Fruit fly (Drosophila melanogaster) whole organism, embryonic: ENCODE measurements around the gene SelT.

Experiments used
- Abd-B ChIP-seq: fragments of 200-800 bp; sonication (Bioruptor generic); optimal IDR thresholded peaks from 2 replicates; lab custom pipeline; 2018; ENCODE audit warnings: missing biosample characterization, mild to moderate bottlenecking, missing genetic modification characterization, moderate library complexity
- Adf1 ChIP-seq: fragments of 200-800 bp; sonication (Bioruptor generic); IDR thresholded peaks from 2 replicates; pipeline ENCODE4 v1.3.6; 2022; ENCODE audit warnings: missing biosample characterization, missing genetic modification characterization
- Atf6 ChIP-seq: fragments of 200-800 bp; sonication (Bioruptor generic); IDR thresholded peaks from 2 replicates; pipeline ENCODE4 v1.3.6; 2022; ENCODE audit warnings: missing biosample characterization, missing genetic modification characterization
- B-H2 ChIP-seq: fragments of 200-800 bp; sonication (Bioruptor generic); optimal IDR thresholded peaks from 2 replicates; lab custom pipeline; 2018; ENCODE audit warnings: missing biosample characterization, mild to moderate bottlenecking, missing genetic modification characterization
- BEAF-32 ChIP-seq: fragments of 200-800 bp; sonication (Bioruptor generic); optimal IDR thresholded peaks from 3 replicates; lab custom pipeline; 2017; ENCODE audit warnings: missing biosample characterization, missing genetic modification characterization, mild to moderate bottlenecking, moderate library complexity, missing genetic modification reagents
- CG11085 ChIP-seq: fragments of 200-800 bp; sonication (Bioruptor generic); IDR thresholded peaks from 2 replicates; pipeline ENCODE4 v1.3.6; 2022; ENCODE audit warnings: missing biosample characterization, missing genetic modification characterization
- CG12104 ChIP-seq: fragments of 200-800 bp; sonication (Bioruptor generic); optimal IDR thresholded peaks from 3 replicates; lab custom pipeline; 2016; ENCODE audit warnings: missing biosample characterization, missing genetic modification characterization
- CG12942 ChIP-seq: fragments of 200-800 bp; sonication (Bioruptor generic); optimal IDR thresholded peaks from 3 replicates; lab custom pipeline; 2016; ENCODE audit warnings: missing biosample characterization, missing genetic modification characterization
- CG13123 ChIP-seq: fragments of 200-800 bp; sonication (Bioruptor generic); optimal IDR thresholded peaks from 2 replicates; lab custom pipeline; 2016; ENCODE audit warnings: missing biosample characterization, missing genetic modification characterization
- CG15479 ChIP-seq: fragments of 200-800 bp; sonication (Bioruptor generic); optimal IDR thresholded peaks from 3 replicates; lab custom pipeline; 2019; ENCODE audit warnings: missing biosample characterization, mild to moderate bottlenecking, missing genetic modification characterization, moderate library complexity
- CG1603 ChIP-seq: fragments of 200-800 bp; sonication (Bioruptor generic); optimal IDR thresholded peaks from 2 replicates; lab custom pipeline; 2019; ENCODE audit warnings: missing biosample characterization, mild to moderate bottlenecking, missing genetic modification characterization, moderate library complexity
- CG16813 ChIP-seq: fragments of 200-800 bp; sonication (Bioruptor generic); IDR thresholded peaks from 3 replicates; pipeline ENCODE4 v1.3.6; 2022; ENCODE audit warnings: missing biosample characterization, missing genetic modification characterization; ENCODE audit not compliant: partially characterized antibody
- CG16863 ChIP-seq: fragments of 200-800 bp; sonication (Bioruptor generic); optimal IDR thresholded peaks from 3 replicates; lab custom pipeline; 2016; ENCODE audit warnings: missing biosample characterization, missing genetic modification characterization
- CG17186 ChIP-seq: fragments of 200-800 bp; sonication (Bioruptor generic); optimal IDR thresholded peaks from 3 replicates; lab custom pipeline; 2017; ENCODE audit warnings: missing biosample characterization, missing genetic modification reagents, missing genetic modification characterization
- CG17385 ChIP-seq: fragments of 200-800 bp; sonication (Bioruptor generic); optimal IDR thresholded peaks from 3 replicates; lab custom pipeline; 2018; ENCODE audit warnings: missing biosample characterization, mild to moderate bottlenecking, missing genetic modification characterization
- CG17829 ChIP-seq: fragments of 200-800 bp; optimal IDR thresholded peaks from 2 replicates; lab custom pipeline; 2019; ENCODE audit warnings: missing biosample characterization, mild to moderate bottlenecking, missing genetic modification characterization, moderate library complexity
- CG2120 ChIP-seq: fragments of 200-800 bp; sonication (Bioruptor generic); optimal IDR thresholded peaks from 3 replicates; lab custom pipeline; 2016; ENCODE audit warnings: missing biosample characterization, missing genetic modification characterization
- CG2712 ChIP-seq: fragments of 200-800 bp; optimal IDR thresholded peaks from 3 replicates; lab custom pipeline; 2019; ENCODE audit warnings: missing biosample characterization, mild to moderate bottlenecking, missing genetic modification characterization, moderate library complexity
- CG33557 ChIP-seq: fragments of 200-800 bp; sonication (Bioruptor generic); optimal IDR thresholded peaks from 2 replicates; lab custom pipeline; 2019; ENCODE audit warnings: missing biosample characterization, mild to moderate bottlenecking, missing genetic modification characterization, moderate library complexity
- CG3726 ChIP-seq: fragments of 200-800 bp; sonication (Bioruptor generic); IDR thresholded peaks from 3 replicates; pipeline ENCODE4, ENCODE4 v1.3.6; 2022; ENCODE audit warnings: missing biosample characterization, missing genetic modification characterization
- CG3847 ChIP-seq: fragments of 200-800 bp; sonication (Bioruptor generic); IDR thresholded peaks from 2 replicates; pipeline ENCODE4 v1.3.6; 2022; ENCODE audit warnings: missing biosample characterization, missing genetic modification characterization
- CG4328 ChIP-seq: fragments of 200-800 bp; sonication (Bioruptor generic); optimal IDR thresholded peaks from 3 replicates; lab custom pipeline; 2017; ENCODE audit warnings: missing biosample characterization, missing genetic modification reagents, missing genetic modification characterization
- CG6791 ChIP-seq: fragments of 200-800 bp; sonication (Bioruptor generic); IDR thresholded peaks from 3 replicates; pipeline ENCODE4 v1.3.6; 2022; ENCODE audit warnings: missing biosample characterization, missing genetic modification characterization; ENCODE audit not compliant: partially characterized antibody
- CG7786 ChIP-seq: fragments of 200-800 bp; sonication (Bioruptor generic); optimal IDR thresholded peaks from 2 replicates; lab custom pipeline; 2016; ENCODE audit warnings: missing biosample characterization, missing genetic modification characterization
- CG9609 ChIP-seq: fragments of 200-800 bp; sonication (Bioruptor generic); optimal IDR thresholded peaks from 3 replicates; lab custom pipeline; 2016; ENCODE audit warnings: missing biosample characterization, missing genetic modification characterization
- D ChIP-seq, 2 experiments: fragments of 200-800 bp in 1 of 2; fragments of >200 bp in 1 of 2; sonication (Bioruptor generic) in 1 of 2; optimal IDR thresholded peaks; 2 replicates in 1 of 2; 3 replicates in 1 of 2; lab custom pipeline; 2017; ENCODE audit warnings: mild to moderate bottlenecking in 1 of 2, missing biosample characterization in 1 of 2, missing genetic modification characterization in 1 of 2, missing genetic modification reagents in 1 of 2
- Dip3 ChIP-seq: fragments of 200-800 bp; sonication (Bioruptor generic); optimal IDR thresholded peaks from 3 replicates; lab custom pipeline; 2016; ENCODE audit warnings: missing biosample characterization, missing genetic modification characterization
- Fer1 ChIP-seq: fragments of 200-800 bp; sonication (Bioruptor generic); optimal IDR thresholded peaks from 2 replicates; lab custom pipeline; 2017; ENCODE audit warnings: missing biosample characterization, mild to moderate bottlenecking, missing genetic modification characterization
- Fer3 ChIP-seq: fragments of 200-800 bp; sonication (Bioruptor generic); optimal IDR thresholded peaks from 2 replicates; lab custom pipeline; 2018; ENCODE audit warnings: missing biosample characterization, mild to moderate bottlenecking, missing genetic modification characterization, moderate library complexity
- HLH54F ChIP-seq: fragments of 200-800 bp; sonication (Bioruptor generic); optimal IDR thresholded peaks from 3 replicates; lab custom pipeline; 2016; ENCODE audit warnings: missing biosample characterization, missing genetic modification characterization
- HmgZ ChIP-seq: fragments of 200-800 bp; sonication (Bioruptor generic); optimal IDR thresholded peaks from 2 replicates; lab custom pipeline; 2018; ENCODE audit warnings: missing biosample characterization, mild to moderate bottlenecking, missing genetic modification characterization
- MESR4 ChIP-seq: fragments of 200-800 bp; sonication (Bioruptor generic); optimal IDR thresholded peaks from 2 replicates; lab custom pipeline; 2018; ENCODE audit warnings: missing biosample characterization, mild to moderate bottlenecking, missing genetic modification characterization, moderate library complexity
- Mad ChIP-seq: fragments of 200-800 bp; sonication (Bioruptor generic); optimal IDR thresholded peaks from 2 replicates; lab custom pipeline; 2016; ENCODE audit warnings: missing biosample characterization, missing genetic modification characterization
- Nf-YC ChIP-seq: fragments of 200-800 bp; optimal IDR thresholded peaks from 3 replicates; lab custom pipeline; 2019; ENCODE audit warnings: missing biosample characterization, mild to moderate bottlenecking, missing genetic modification characterization, moderate library complexity
- Trl ChIP-seq, 3 experiments: fragments of >200 bp in 2 of 3; fragments of 200-800 bp in 1 of 3; sonication (Bioruptor generic) in 1 of 3; optimal IDR thresholded peaks; 2 replicates in 1 of 3; 3 replicates in 2 of 3; lab custom pipeline; 2016 to 2017; ENCODE audit warnings: missing biosample characterization in 1 of 3, missing genetic modification characterization in 1 of 3
- Xbp1 ChIP-seq: fragments of 200-800 bp; sonication (Bioruptor generic); optimal IDR thresholded peaks from 3 replicates; lab custom pipeline; 2016; ENCODE audit warnings: missing biosample characterization, mild to moderate bottlenecking, missing genetic modification characterization
- amos ChIP-seq: fragments of 200-800 bp; sonication (Bioruptor generic); IDR thresholded peaks from 2 replicates; pipeline ENCODE4 v1.3.6; 2022; ENCODE audit warnings: missing biosample characterization, missing genetic modification characterization; ENCODE audit not compliant: partially characterized antibody
- cad ChIP-seq: fragments of >200 bp; optimal IDR thresholded peaks from 2 replicates; lab custom pipeline; 2017; ENCODE audit warnings: missing biosample characterization, missing genetic modification characterization
- chm ChIP-seq: fragments of 200-800 bp; sonication (Bioruptor generic); IDR thresholded peaks from 2 replicates; pipeline ENCODE4 v1.3.6; 2022; ENCODE audit warnings: missing biosample characterization, missing genetic modification characterization
- dysf ChIP-seq: fragments of 200-800 bp; sonication (Bioruptor generic); IDR thresholded peaks from 3 replicates; pipeline ENCODE4 v1.3.6; 2022; ENCODE audit warnings: missing biosample characterization, missing genetic modification characterization
- emc ChIP-seq: fragments of 200-800 bp; sonication (Bioruptor generic); optimal IDR thresholded peaks from 2 replicates; lab custom pipeline; 2016; ENCODE audit warnings: missing biosample characterization, missing genetic modification characterization
- ewg ChIP-seq: fragments of 200-800 bp; sonication (Bioruptor generic); optimal IDR thresholded peaks from 3 replicates; lab custom pipeline; 2017; ENCODE audit warnings: mild to moderate bottlenecking, missing biosample characterization, missing genetic modification reagents, missing genetic modification characterization
- ftz-f1 ChIP-seq: fragments of 200-800 bp; sonication (Bioruptor generic); optimal IDR thresholded peaks from 2 replicates; lab custom pipeline; 2016; ENCODE audit warnings: missing biosample characterization, missing genetic modification characterization
- jing ChIP-seq: fragments of 200-800 bp; sonication (Bioruptor generic); optimal IDR thresholded peaks from 2 replicates; lab custom pipeline; 2018; ENCODE audit warnings: missing biosample characterization, mild to moderate bottlenecking, missing genetic modification characterization
- lola ChIP-seq, 3 experiments: fragments of >200 bp in 2 of 3; fragments of 200-800 bp in 1 of 3; sonication (Bioruptor generic) in 1 of 3; optimal IDR thresholded peaks; 2 replicates each; lab custom pipeline; 2017 to 2019; ENCODE audit warnings: missing biosample characterization in 3 of 3, missing genetic modification characterization in 3 of 3, mild to moderate bottlenecking in 1 of 3, moderate library complexity in 1 of 3
- pzg ChIP-seq: fragments of 200-800 bp; sonication (Bioruptor generic); optimal IDR thresholded peaks from 3 replicates; lab custom pipeline; 2018; ENCODE audit warnings: missing biosample characterization, mild to moderate bottlenecking, missing genetic modification characterization, moderate library complexity
- slp2 ChIP-seq: fragments of 200-800 bp; sonication (Bioruptor generic); optimal IDR thresholded peaks from 2 replicates; lab custom pipeline; 2016; ENCODE audit warnings: missing biosample characterization, missing genetic modification characterization
- sqz ChIP-seq: fragments of 200-800 bp; sonication (Bioruptor generic); optimal IDR thresholded peaks from 3 replicates; lab custom pipeline; 2018; ENCODE audit warnings: missing biosample characterization, mild to moderate bottlenecking, missing genetic modification characterization

SelT gene

DNA sequence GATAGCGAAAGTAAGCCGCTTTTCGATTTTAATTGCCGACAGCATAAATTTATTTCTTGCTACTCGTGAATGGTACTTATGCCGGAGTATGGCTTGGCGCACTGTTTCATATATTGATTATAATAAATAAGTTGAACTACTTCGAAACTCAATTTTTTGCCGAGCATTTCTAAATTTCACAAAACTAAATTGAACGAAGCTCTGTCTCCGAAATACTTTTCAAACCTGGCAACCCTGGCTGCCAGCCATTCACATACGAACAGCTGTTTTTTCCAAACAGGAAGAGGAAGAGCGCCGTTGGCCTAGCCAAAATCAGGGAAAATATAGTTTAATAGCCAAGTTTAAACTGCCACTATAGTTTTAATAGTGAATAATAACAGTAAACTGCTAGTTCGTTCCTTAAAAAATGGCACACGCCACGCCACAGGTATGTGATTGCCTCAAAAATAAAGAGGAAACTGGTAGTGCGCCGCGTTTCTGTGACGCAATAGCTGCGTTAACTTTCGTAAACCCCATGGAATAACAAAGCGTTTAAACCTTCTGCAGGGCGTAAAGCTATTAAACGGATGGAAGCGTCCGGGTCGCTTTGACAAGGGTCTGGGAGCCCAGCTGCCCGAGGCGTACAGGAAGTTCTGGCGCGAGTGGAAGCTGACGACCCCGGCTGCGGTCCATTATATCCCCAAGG is 36.8 kb upstream of the SelT start, which contains the start of gene mRpL28 (continued):
- peak; percentile 20; the same call in 1 of the 2 replicates for TF ChIP-seq chm (GFP tag; lab: Robert Waterston, UW)
- TF ChIP-seq Nf-YC (tag; lab: Kevin White, UChicago): peak; percentile 40
- peak; percentile 42 for TF ChIP-seq CG1603 (tag; lab: Kevin White, UChicago)
- peak; percentile 44 for TF ChIP-seq pzg
- no peak for TF ChIP-seq CG12942
- no peak for TF ChIP-seq Xbp1 (GFP tag; lab: Kevin White, UChicago)
- no peak for TF ChIP-seq slp2 (GFP tag; lab: Kevin White, UChicago)
- TF ChIP-seq jing (GFP tag; lab: Kevin White, UChicago): no peak
- peak; percentile 40 for TF ChIP-seq BEAF-32
- TF ChIP-seq Abd-B (GFP tag; lab: Kevin White, UChicago): no peak
- TF ChIP-seq CG15479 (GFP tag; lab: Kevin White, UChicago): peak; percentile 7
- TF ChIP-seq dysf (GFP tag; lab: Robert Waterston, UW): no peak
- peak; percentile 7 for TF ChIP-seq CG17829
- peak; percentile 26 for TF ChIP-seq Dip3 (GFP tag; lab: Kevin White, UChicago)
- TF ChIP-seq CG33557 (GFP tag; lab: Kevin White, UChicago): no peak
- TF ChIP-seq Mad (GFP tag; lab: Kevin White, UChicago): peak; percentile 18
- TF ChIP-seq CG17186 (GFP tag; lab: Kevin White, UChicago): peak; percentile 10
- TF ChIP-seq sqz (GFP tag; lab: Kevin White, UChicago): no peak
- no peak for TF ChIP-seq CG7786 (GFP tag; lab: Kevin White, UChicago)
- TF ChIP-seq CG17385 (GFP tag; lab: Kevin White, UChicago): peak; percentile 98
- no peak for TF ChIP-seq CG6791 (GFP tag; lab: Robert Waterston, UW)
- TF ChIP-seq CG16813 (GFP tag; lab: Robert Waterston, UW): peak; percentile 20; the same call in 1 of the 3 replicates
- no peak for TF ChIP-seq D (optimal IDR thresholded peaks at IDR 0.05; lab: Kevin White, UChicago)
- TF ChIP-seq D (GFP tag; optimal IDR thresholded peaks at IDR 0.05; lab: Kevin White, UChicago): no peak
- TF ChIP-seq CG2120 (GFP tag; lab: Kevin White, UChicago): peak; percentile 58
- TF ChIP-seq CG4328 (GFP tag; lab: Kevin White, UChicago): peak; percentile 18
- peak; percentile 43 for TF ChIP-seq B-H2 (GFP tag; lab: Kevin White, UChicago)
- peak; percentile 27 for TF ChIP-seq HLH54F
- TF ChIP-seq CG3847 (GFP tag; lab: Robert Waterston, UW): no peak
- TF ChIP-seq HmgZ (tag; lab: Kevin White, UChicago): peak; percentile 57
- TF ChIP-seq amos (GFP tag; lab: Robert Waterston, UW): peak; percentile 28; the same call in 1 of the 2 replicates
- no peak for TF ChIP-seq CG13123 (GFP tag; lab: Kevin White, UChicago)
- TF ChIP-seq CG2712: peak; percentile 41
- peak; percentile 50 for TF ChIP-seq Fer1
- TF ChIP-seq lola (GFP tag; optimal IDR thresholded peaks at IDR 0.05; lab: Kevin White, UChicago): peak in 1 of 3 experiments; percentile 0
- TF ChIP-seq Fer3 (tag; lab: Kevin White, UChicago): no peak
- TF ChIP-seq CG12104: no peak
- no peak for TF ChIP-seq cad (GFP tag; lab: Kevin White, UChicago)

DNA sequence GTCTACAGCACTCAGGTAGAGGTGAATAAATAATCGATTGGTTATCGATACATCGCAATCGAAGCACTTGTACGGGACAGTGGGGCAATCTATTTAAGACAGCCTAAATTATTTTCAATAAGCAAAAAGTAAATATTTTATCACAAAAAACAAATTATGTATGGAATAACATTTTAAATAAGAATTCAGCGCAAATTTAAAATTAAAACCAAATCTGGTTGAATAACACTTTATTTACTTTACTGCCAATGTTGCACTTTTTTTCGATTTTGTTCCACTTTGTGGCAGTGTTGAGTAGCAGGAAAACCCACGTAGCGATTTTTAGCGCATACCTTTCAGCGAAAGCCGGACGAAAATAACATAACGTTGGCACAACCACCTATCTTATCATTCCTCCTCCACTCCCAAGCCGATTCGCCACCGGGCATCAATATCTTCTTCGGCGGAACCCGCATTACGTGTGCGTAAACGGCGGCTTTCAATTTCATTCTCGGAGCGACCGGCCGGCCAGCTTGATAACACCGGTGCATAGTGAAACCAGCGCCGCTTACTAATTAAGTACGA is 33.7 kb upstream of the SelT start, which contains the start of the genes Gmd and CG3792:
Gmd (minus strand) TSS at position 36 of the 564 bp plus-strand sequence.
CG3792 (plus strand) TSS at position 325 of the 564 bp plus-strand sequence.
- TF ChIP-seq CG7786 (GFP tag; lab: Kevin White, UChicago) (peak; percentile 93), Atf6 (GFP tag; lab: Robert Waterston, UW) (peak; percentile 97), CG9609 (peak; percentile 91), ftz-f1 (peak; percentile 52), CG16863 (GFP tag; lab: Kevin White, UChicago) (peak; percentile 95), CG6791 (GFP tag; lab: Robert Waterston, UW) (peak; percentile 76), Trl (optimal IDR thresholded peaks at IDR 0.05; lab: Kevin White, UChicago) (no peak), Trl (GFP tag; optimal IDR thresholded peaks at IDR 0.05; lab: Kevin White, UChicago) (peak; percentile 94), CG3726 (GFP tag; lab: Robert Waterston, UW) (peak; percentile 94), CG11085 (GFP tag; lab: Robert Waterston, UW) (peak; percentile 94), MESR4 (GFP tag; lab: Kevin White, UChicago) (peak; percentile 12), emc (GFP tag; lab: Kevin White, UChicago) (peak; percentile 81), Adf1 (GFP tag; lab: Robert Waterston, UW) (peak; percentile 83), ewg (GFP tag; lab: Kevin White, UChicago) (peak; percentile 89)
